Worm (Caenorhabditis elegans) whole organism, mixed stage, embryonic: ENCODE data around the gene gcy-23.

ENCODE experiments used
- blmp-1 ChIP-seq: fragments of 150-350 bp; optimal IDR thresholded peaks from 2 replicates; lab custom pipeline; 2014; ENCODE audit warnings: missing biosample characterization, missing genetic modification characterization
- drap-1 ChIP-seq: fragments of 200-800 bp; sonication (Bioruptor generic); optimal IDR thresholded peaks from 3 replicates; lab custom pipeline; 2018; ENCODE audit warnings: mild to moderate bottlenecking, missing genetic modification characterization, missing compliant biosample characterization
- nhr-237 ChIP-seq: fragments of 150-350 bp; optimal IDR thresholded peaks from 2 replicates; lab custom pipeline; 2014; ENCODE audit warnings: missing biosample characterization, missing genetic modification characterization
- nhr-28 ChIP-seq: fragments of 150-350 bp; optimal IDR thresholded peaks from 2 replicates; lab custom pipeline; 2014; ENCODE audit warnings: missing biosample characterization, missing genetic modification characterization
- pha-4 ChIP-seq: fragments of 150-350 bp; optimal IDR thresholded peaks from 2 replicates; lab custom pipeline; 2018; ENCODE audit warnings: missing biosample characterization, missing genetic modification reagents, missing genetic modification characterization
- unc-39 ChIP-seq: fragments of 150-350 bp; optimal IDR thresholded peaks from 2 replicates; lab custom pipeline; 2014; ENCODE audit warnings: missing biosample characterization, missing genetic modification characterization
- unc-62 ChIP-seq: fragments of 150-350 bp; optimal IDR thresholded peaks from 2 replicates; lab custom pipeline; 2014; ENCODE audit warnings: missing biosample characterization, missing genetic modification reagents, missing genetic modification characterization

- no peak for TF ChIP-seq blmp-1 (tag; lab: Kevin White, UChicago)
- TF ChIP-seq nhr-28 (tag; lab: Kevin White, UChicago) = no peak
- TF ChIP-seq unc-62 (GFP tag; lab: Kevin White, UChicago) = no peak
- TF ChIP-seq nhr-237 (tag; lab: Kevin White, UChicago) = no peak
- no peak for TF ChIP-seq drap-1 (GFP tag; lab: Kevin White, UChicago)
- no peak for TF ChIP-seq unc-39 (tag; lab: Kevin White, UChicago)
- no peak for TF ChIP-seq pha-4 (tag; lab: Kevin White, UChicago)
These were observed 49.0 kb upstream of the gcy-23 start for ce11 chrIV:3338176-3338575.
